Worm (Caenorhabditis elegans): ENCODE measurements around the gene wrt-2.

The wrt-2 gene

ce11 chrX:3110576-3110975 is 16.4 kb upstream of the wrt-2 start, which contains the start of gene gpcp-1:
TSS of gene gpcp-1 (minus strand) at chrX:3110628.
- TF ChIP-seq peb-1 (tag; optimal IDR thresholded peaks at IDR 0.05) (no peak), fos-1 (tag; optimal IDR thresholded peaks at IDR 0.05) (peak; percentile 65)

- TF ChIP-seq lsy-2 (tag; optimal IDR thresholded peaks at IDR 0.05) (peak in 1 of 2 experiments; percentile 37), ztf-11 (tag; optimal IDR thresholded peaks at IDR 0.05) (no peak), Y55F3AM.14 (GFP tag; optimal IDR thresholded peaks at IDR 0.05) (no peak), unc-62 (GFP tag; optimal IDR thresholded peaks at IDR 0.05) (no peak), nhr-10 (tag; optimal IDR thresholded peaks at IDR 0.05) (no peak), ama-1 (optimal IDR thresholded peaks at IDR 0.05) (no peak), nhr-129 (tag; optimal IDR thresholded peaks at IDR 0.05) (peak; percentile 41), lin-39 (tag; optimal IDR thresholded peaks at IDR 0.05) (no peak), F13H6.1 (tag; optimal IDR thresholded peaks at IDR 0.05) (peak; percentile 36), sma-9 (GFP tag; optimal IDR thresholded peaks at IDR 0.05) (peak; percentile 46), sma-9 (tag; optimal IDR thresholded peaks at IDR 0.05) (no peak), nhr-6 (tag; optimal IDR thresholded peaks at IDR 0.05) (no peak), R02D3.7 (tag; optimal IDR thresholded peaks at IDR 0.05) (no peak), ztf-4 (tag; optimal IDR thresholded peaks at IDR 0.05) (no peak), nhr-77 (tag; optimal IDR thresholded peaks at IDR 0.05) (no peak), elt-3 (tag; optimal IDR thresholded peaks at IDR 0.05) (no peak), C34F6.9 (tag; optimal IDR thresholded peaks at IDR 0.05) (peak; percentile 29), snpc-4 (tag; optimal IDR thresholded peaks at IDR 0.05) (no peak), zag-1 (tag; optimal IDR thresholded peaks at IDR 0.05) (no peak), mab-5 (tag; optimal IDR thresholded peaks at IDR 0.05) (no peak), nhr-23 (tag; optimal IDR thresholded peaks at IDR 0.05) (no peak), lin-11 (tag; optimal IDR thresholded peaks at IDR 0.05) (no peak), ZK546.5 (tag; optimal IDR thresholded peaks at IDR 0.05) (no peak), unc-55 (GFP tag; optimal IDR thresholded peaks at IDR 0.05) (no peak), skn-1 (tag; optimal IDR thresholded peaks at IDR 0.05) (no peak), egl-27 (tag; optimal IDR thresholded peaks at IDR 0.05) (no peak), mdl-1 (tag; optimal IDR thresholded peaks at IDR 0.05) (peak; percentile 19 to 36), unc-39 (tag; optimal IDR thresholded peaks at IDR 0.05) (no peak)
Measured at ce11 chrX:3108603-3109002, 14.5 kb upstream of the wrt-2 start.

- TF ChIP-seq sma-3 (GFP tag; optimal IDR thresholded peaks at IDR 0.05) (peak; percentile 44), ztf-4 (tag; optimal IDR thresholded peaks at IDR 0.05) (no peak), nhr-6 (tag; optimal IDR thresholded peaks at IDR 0.05) (peak; percentile 1), blmp-1 (tag; optimal IDR thresholded peaks at IDR 0.05; ENCODE audit: insufficient read depth) (no peak), nhr-11 (tag; optimal IDR thresholded peaks at IDR 0.05) (no peak), aly-2 (tag; optimal IDR thresholded peaks at IDR 0.05) (no peak), skn-1 (tag; optimal IDR thresholded peaks at IDR 0.05) (no peak), nhr-77 (tag; optimal IDR thresholded peaks at IDR 0.05) (no peak), F13H6.1 (tag; optimal IDR thresholded peaks at IDR 0.05) (peak; percentile 55), nhr-23 (tag; optimal IDR thresholded peaks at IDR 0.05) (no peak), elt-1 (tag; optimal IDR thresholded peaks at IDR 0.05) (no peak), lin-13 (GFP tag; optimal IDR thresholded peaks at IDR 0.05) (peak; percentile 51), elt-3 (tag; optimal IDR thresholded peaks at IDR 0.05) (no peak), alr-1 (tag; optimal IDR thresholded peaks at IDR 0.05) (no peak), ztf-1 (GFP tag; conservative IDR thresholded peaks at IDR 0.05) (no peak), fos-1 (tag; optimal IDR thresholded peaks at IDR 0.05) (peak; percentile 54), unc-39 (tag; optimal IDR thresholded peaks at IDR 0.05) (no peak), crh-2 (tag; optimal IDR thresholded peaks at IDR 0.05) (peak; percentile 71), lsy-2 (tag; optimal IDR thresholded peaks at IDR 0.05) (peak in 1 of 2 experiments; percentile 74), nhr-129 (tag; optimal IDR thresholded peaks at IDR 0.05) (peak; percentile 72), unc-62 (GFP tag; optimal IDR thresholded peaks at IDR 0.05) (no peak), Y55F3AM.14 (GFP tag; optimal IDR thresholded peaks at IDR 0.05) (no peak), R02D3.7 (tag; optimal IDR thresholded peaks at IDR 0.05) (no peak), sem-4 (tag; optimal IDR thresholded peaks at IDR 0.05) (peak; percentile 75), ztf-11 (tag; optimal IDR thresholded peaks at IDR 0.05) (no peak), mdl-1 (tag; optimal IDR thresholded peaks at IDR 0.05) (peak in 1 of 2 experiments; percentile 1), dmd-4 (tag; optimal IDR thresholded peaks at IDR 0.05) (no peak), nhr-237 (tag; optimal IDR thresholded peaks at IDR 0.05) (no peak), nhr-21 (tag; optimal IDR thresholded peaks at IDR 0.05) (peak; percentile 46), lin-39 (tag; optimal IDR thresholded peaks at IDR 0.05) (no peak), unc-55 (GFP tag; optimal IDR thresholded peaks at IDR 0.05) (peak; percentile 62), nhr-12 (tag; optimal IDR thresholded peaks at IDR 0.05) (no peak), zag-1 (tag; optimal IDR thresholded peaks at IDR 0.05) (no peak), nhr-10 (tag; optimal IDR thresholded peaks at IDR 0.05) (no peak), ZK546.5 (tag; optimal IDR thresholded peaks at IDR 0.05) (no peak), lin-11 (tag; optimal IDR thresholded peaks at IDR 0.05) (peak; percentile 15), nhr-25 (tag; optimal IDR thresholded peaks at IDR 0.05) (peak; percentile 74), C34F6.9 (tag; optimal IDR thresholded peaks at IDR 0.05) (peak; percentile 91), mab-5 (tag; optimal IDR thresholded peaks at IDR 0.05) (no peak), sma-9 (GFP tag; optimal IDR thresholded peaks at IDR 0.05) (no peak), sma-9 (tag; optimal IDR thresholded peaks at IDR 0.05) (no peak), peb-1 (tag; optimal IDR thresholded peaks at IDR 0.05) (no peak), gmeb-1 (tag; optimal IDR thresholded peaks at IDR 0.05) (peak; percentile 61)
Measured at ce11 chrX:3106137-3106536, 12.0 kb upstream of the wrt-2 start, which contains the start of gene K10B3.5. TSS of gene K10B3.5 (minus strand) at chrX:3106479.
